Fruit fly (Drosophila melanogaster) whole organism, embryonic: ENCODE measurements around the gene Muc30E.

Experiments
- Adf1 ChIP-seq: fragments of 200-800 bp; sonication (Bioruptor generic); IDR thresholded peaks from 2 replicates; pipeline ENCODE4 v1.3.6; 2022; ENCODE audit warnings: missing biosample characterization, missing genetic modification characterization
- B-H1 ChIP-seq: fragments of 200-800 bp; sonication (Bioruptor generic); IDR thresholded peaks from 3 replicates; pipeline ENCODE4 v1.3.6; 2022; ENCODE audit warnings: missing biosample characterization, missing genetic modification characterization
- B-H2 ChIP-seq: fragments of 200-800 bp; sonication (Bioruptor generic); optimal IDR thresholded peaks from 2 replicates; lab custom pipeline; 2018; ENCODE audit warnings: missing biosample characterization, mild to moderate bottlenecking, missing genetic modification characterization
- Bdp1 ChIP-seq: fragments of 200-800 bp; sonication (Bioruptor generic); optimal IDR thresholded peaks from 3 replicates; lab custom pipeline; 2016; ENCODE audit warnings: missing biosample characterization, missing genetic modification characterization
- CG10321 ChIP-seq: fragments of 200-800 bp; sonication (Bioruptor generic); IDR thresholded peaks from 2 replicates; pipeline ENCODE4 v1.3.6; 2022; ENCODE audit warnings: missing biosample characterization, missing genetic modification characterization
- CG10431 ChIP-seq: fragments of 200-800 bp; sonication (Bioruptor generic); optimal IDR thresholded peaks from 3 replicates; lab custom pipeline; 2018; ENCODE audit warnings: missing biosample characterization, mild to moderate bottlenecking, missing genetic modification characterization
- CG10565 ChIP-seq: fragments of 200-800 bp; sonication (Bioruptor generic); optimal IDR thresholded peaks from 3 replicates; lab custom pipeline; 2016; ENCODE audit warnings: missing biosample characterization, mild to moderate bottlenecking, missing genetic modification characterization
- CG11560 ChIP-seq: fragments of 200-800 bp; sonication (Bioruptor generic); IDR thresholded peaks from 3 replicates; pipeline ENCODE4 v1.3.6; 2022; ENCODE audit warnings: missing biosample characterization, missing genetic modification characterization
- CG12236 ChIP-seq: fragments of 200-800 bp; sonication (Bioruptor generic); optimal IDR thresholded peaks from 2 replicates; lab custom pipeline; 2016; ENCODE audit warnings: missing biosample characterization, missing genetic modification characterization
- CG13287 ChIP-seq: fragments of 200-800 bp; sonication (Bioruptor generic); IDR thresholded peaks from 2 replicates; pipeline ENCODE4 v1.3.6; 2022; ENCODE audit warnings: missing biosample characterization, missing genetic modification characterization; ENCODE audit not compliant: partially characterized antibody
- CG13775 ChIP-seq: fragments of 200-800 bp; sonication (Bioruptor generic); optimal IDR thresholded peaks from 3 replicates; lab custom pipeline; 2017; ENCODE audit warnings: missing biosample characterization, mild to moderate bottlenecking, missing genetic modification characterization
- CG14050 ChIP-seq: fragments of 200-800 bp; sonication (Bioruptor generic); IDR thresholded peaks from 3 replicates; pipeline ENCODE4 v1.3.6; 2022; ENCODE audit warnings: missing biosample characterization, missing genetic modification characterization
- CG1647 ChIP-seq: fragments of 200-800 bp; sonication (Bioruptor generic); optimal IDR thresholded peaks from 3 replicates; lab custom pipeline; 2016; ENCODE audit warnings: missing biosample characterization, missing genetic modification characterization
- CG17912 ChIP-seq: fragments of 200-800 bp; sonication (Bioruptor generic); optimal IDR thresholded peaks from 2 replicates; lab custom pipeline; 2018; ENCODE audit warnings: missing biosample characterization, mild to moderate bottlenecking, missing genetic modification characterization
- CG30403 ChIP-seq: fragments of 200-800 bp; sonication (Bioruptor generic); optimal IDR thresholded peaks from 3 replicates; lab custom pipeline; 2016; ENCODE audit warnings: missing biosample characterization, missing genetic modification characterization
- CG32532 ChIP-seq: fragments of 200-800 bp; sonication (Bioruptor generic); IDR thresholded peaks from 2 replicates; pipeline ENCODE4 v1.3.6; 2022; ENCODE audit warnings: missing biosample characterization, missing genetic modification characterization
- CG33557 ChIP-seq: fragments of 200-800 bp; sonication (Bioruptor generic); optimal IDR thresholded peaks from 2 replicates; lab custom pipeline; 2019; ENCODE audit warnings: missing biosample characterization, mild to moderate bottlenecking, missing genetic modification characterization, moderate library complexity
- CG34422 ChIP-seq: fragments of 200-800 bp; sonication (Bioruptor generic); IDR thresholded peaks from 3 replicates; pipeline ENCODE4 v1.3.6; 2022; ENCODE audit warnings: missing biosample characterization, missing genetic modification characterization
- CG6765 ChIP-seq: fragments of 200-800 bp; sonication (Bioruptor generic); optimal IDR thresholded peaks from 3 replicates; lab custom pipeline; 2017; ENCODE audit warnings: missing biosample characterization, mild to moderate bottlenecking, missing genetic modification characterization
- CG9797 ChIP-seq: fragments of 200-800 bp; sonication (Bioruptor generic); optimal IDR thresholded peaks from 3 replicates; lab custom pipeline; 2018; ENCODE audit warnings: missing biosample characterization, mild to moderate bottlenecking, missing genetic modification characterization
- CG9817 ChIP-seq: fragments of 200-800 bp; sonication (Bioruptor generic); optimal IDR thresholded peaks from 2 replicates; lab custom pipeline; 2018; ENCODE audit warnings: missing biosample characterization, mild to moderate bottlenecking, missing genetic modification characterization, moderate library complexity
- D ChIP-seq, 2 experiments: fragments of 200-800 bp in 1 of 2; fragments of >200 bp in 1 of 2; sonication (Bioruptor generic) in 1 of 2; optimal IDR thresholded peaks; 2 replicates in 1 of 2; 3 replicates in 1 of 2; lab custom pipeline; 2017; ENCODE audit warnings: mild to moderate bottlenecking in 1 of 2, missing biosample characterization in 1 of 2, missing genetic modification characterization in 1 of 2, missing genetic modification reagents in 1 of 2
- Dfd ChIP-seq, 2 experiments: fragments of >200 bp; optimal IDR thresholded peaks; 2 replicates each; lab custom pipeline; 2017; ENCODE audit warnings: missing biosample characterization in 2 of 2, missing genetic modification characterization in 2 of 2
- E2f1 ChIP-seq: fragments of 200-800 bp; sonication (Bioruptor generic); IDR thresholded peaks from 2 replicates; pipeline ENCODE4 v1.3.6; 2022; ENCODE audit warnings: missing biosample characterization, missing genetic modification characterization
- HmgD ChIP-seq: fragments of 200-800 bp; sonication (Bioruptor generic); optimal IDR thresholded peaks from 3 replicates; lab custom pipeline; 2016; ENCODE audit warnings: missing biosample characterization, missing genetic modification characterization
- Lim3 ChIP-seq: fragments of 200-800 bp; sonication (Bioruptor generic); IDR thresholded peaks from 2 replicates; pipeline ENCODE4 v1.3.6; 2022; ENCODE audit warnings: missing biosample characterization, missing genetic modification characterization
- Myb ChIP-seq: fragments of 200-800 bp; sonication (Bioruptor generic); optimal IDR thresholded peaks from 2 replicates; lab custom pipeline; 2016; ENCODE audit warnings: missing biosample characterization, missing genetic modification characterization
- NFAT ChIP-seq: fragments of 200-800 bp; sonication (Bioruptor generic); IDR thresholded peaks from 2 replicates; pipeline ENCODE4 v1.3.6; 2022; ENCODE audit warnings: missing biosample characterization, missing genetic modification characterization
- Nf-YA ChIP-seq: fragments of 200-800 bp; sonication (Bioruptor generic); IDR thresholded peaks from 2 replicates; pipeline ENCODE4 v1.3.6; 2022; ENCODE audit warnings: missing biosample characterization, missing genetic modification characterization
- Oaz ChIP-seq: fragments of 200-800 bp; sonication (Bioruptor generic); IDR thresholded peaks from 2 replicates; pipeline ENCODE4 v1.3.6; 2022; ENCODE audit warnings: missing biosample characterization, missing genetic modification characterization
- Rfx ChIP-seq: fragments of 200-800 bp; sonication (Bioruptor generic); IDR thresholded peaks from 2 replicates; pipeline ENCODE4 v1.3.6; 2022; ENCODE audit warnings: missing biosample characterization, missing genetic modification characterization
- az2 ChIP-seq: fragments of 200-800 bp; sonication (Bioruptor generic); optimal IDR thresholded peaks from 3 replicates; lab custom pipeline; 2016; ENCODE audit warnings: missing biosample characterization, missing genetic modification characterization
- crp ChIP-seq, 2 experiments: fragments of 200-800 bp; sonication (Bioruptor generic); optimal IDR thresholded peaks; 2 replicates in 1 of 2; 3 replicates in 1 of 2; lab custom pipeline; 2017; ENCODE audit warnings: missing biosample characterization in 2 of 2, missing genetic modification characterization in 2 of 2, mild to moderate bottlenecking in 1 of 2, moderate library complexity in 1 of 2
- dpn ChIP-seq, 2 experiments: fragments of 200-800 bp; sonication (Bioruptor generic); optimal IDR thresholded peaks; 3 replicates each; lab custom pipeline; 2016; ENCODE audit warnings: missing biosample characterization in 2 of 2, missing genetic modification characterization in 2 of 2
- exex ChIP-seq: fragments of 200-800 bp; sonication (Bioruptor generic); optimal IDR thresholded peaks from 4 replicates; lab custom pipeline; 2018; ENCODE audit warnings: missing biosample characterization, mild to moderate bottlenecking, missing genetic modification characterization, moderate library complexity
- eyg ChIP-seq: fragments of 200-800 bp; sonication (Bioruptor generic); optimal IDR thresholded peaks from 3 replicates; lab custom pipeline; 2016; ENCODE audit warnings: missing biosample characterization, missing genetic modification characterization
- h ChIP-seq: fragments of >200 bp; optimal IDR thresholded peaks from 2 replicates; lab custom pipeline; 2017
- her ChIP-seq: fragments of 200-800 bp; sonication (Bioruptor generic); optimal IDR thresholded peaks from 2 replicates; lab custom pipeline; 2016; ENCODE audit warnings: missing biosample characterization, missing genetic modification characterization
- hkb ChIP-seq, 2 experiments: fragments of 200-800 bp in 1 of 2; fragments of >200 bp in 1 of 2; sonication (Bioruptor generic) in 1 of 2; IDR thresholded peaks in 1 of 2; optimal IDR thresholded peaks in 1 of 2; 2 replicates each; pipeline versions ENCODE4 v1.3.6 to Lab custom; 2017 to 2022; ENCODE audit warnings: missing biosample characterization in 1 of 2, missing genetic modification characterization in 1 of 2
- kni ChIP-seq: fragments of 200-800 bp; sonication (Bioruptor generic); optimal IDR thresholded peaks from 3 replicates; lab custom pipeline; 2017; ENCODE audit warnings: mild to moderate bottlenecking, missing biosample characterization, missing genetic modification reagents, missing genetic modification characterization
- lbe ChIP-seq: fragments of 200-800 bp; sonication (Bioruptor generic); optimal IDR thresholded peaks from 2 replicates; lab custom pipeline; 2016; ENCODE audit warnings: missing biosample characterization, mild to moderate bottlenecking, missing genetic modification characterization
- lola ChIP-seq, 3 experiments: fragments of >200 bp in 2 of 3; fragments of 200-800 bp in 1 of 3; sonication (Bioruptor generic) in 1 of 3; optimal IDR thresholded peaks; 2 replicates each; lab custom pipeline; 2017 to 2019; ENCODE audit warnings: missing biosample characterization in 3 of 3, missing genetic modification characterization in 3 of 3, mild to moderate bottlenecking in 1 of 3, moderate library complexity in 1 of 3
- org-1 ChIP-seq: fragments of 200-800 bp; sonication (Bioruptor generic); optimal IDR thresholded peaks from 2 replicates; lab custom pipeline; 2017; ENCODE audit warnings: missing biosample characterization, missing genetic modification characterization
- otp ChIP-seq: fragments of 200-800 bp; sonication (Bioruptor generic); IDR thresholded peaks from 3 replicates; pipeline ENCODE4, ENCODE4 v1.3.6; 2022; ENCODE audit warnings: missing biosample characterization, missing genetic modification characterization
- p53 ChIP-seq: fragments of 200-800 bp; sonication (Bioruptor generic); optimal IDR thresholded peaks from 2 replicates; lab custom pipeline; 2016; ENCODE audit warnings: missing biosample characterization, missing genetic modification characterization
- pnt ChIP-seq: fragments of 200-800 bp; sonication (Bioruptor generic); optimal IDR thresholded peaks from 3 replicates; lab custom pipeline; 2016; ENCODE audit warnings: missing biosample characterization, missing genetic modification characterization
- slp2 ChIP-seq: fragments of 200-800 bp; sonication (Bioruptor generic); optimal IDR thresholded peaks from 2 replicates; lab custom pipeline; 2016; ENCODE audit warnings: missing biosample characterization, missing genetic modification characterization
- sr ChIP-seq: fragments of 200-800 bp; sonication (Bioruptor generic); IDR thresholded peaks from 3 replicates; pipeline ENCODE4 v1.3.6; 2022; ENCODE audit warnings: missing biosample characterization, missing genetic modification characterization
- tap ChIP-seq: fragments of 200-800 bp; optimal IDR thresholded peaks from 3 replicates; lab custom pipeline; 2019; ENCODE audit warnings: missing biosample characterization, mild to moderate bottlenecking, missing genetic modification characterization, moderate library complexity
- tna ChIP-seq: fragments of 200-800 bp; sonication (Bioruptor generic); IDR thresholded peaks from 2 replicates; pipeline ENCODE4 v1.3.6; 2022; ENCODE audit warnings: missing biosample characterization, missing genetic modification characterization; ENCODE audit not compliant: partially characterized antibody
- zf30C ChIP-seq: fragments of 200-800 bp; sonication (Bioruptor generic); optimal IDR thresholded peaks from 3 replicates; lab custom pipeline; 2018; ENCODE audit warnings: missing biosample characterization, mild to moderate bottlenecking, missing genetic modification characterization

Muc30E gene

dm6 chr2L:9921401-9921800 is 18.5 kb upstream of the Muc30E start, which contains the start of gene CG4592 (continued):
- no peak for TF ChIP-seq p53 (GFP tag; lab: Kevin White, UChicago)
- TF ChIP-seq kni (GFP tag; lab: Kevin White, UChicago), result no peak
- TF ChIP-seq CG12236 (GFP tag; lab: Kevin White, UChicago), result no peak
- TF ChIP-seq hkb (optimal IDR thresholded peaks at IDR 0.05; lab: Kevin White, UChicago), result no peak
- TF ChIP-seq hkb (GFP tag; IDR thresholded peaks at IDR 0.05; lab: Robert Waterston, UW), result peak; percentile 84
- peak; percentile 52 for TF ChIP-seq exex
- TF ChIP-seq E2f1 (GFP tag; lab: Robert Waterston, UW), result no peak
- no peak for TF ChIP-seq tna (GFP tag; lab: Robert Waterston, UW)
- TF ChIP-seq lbe (GFP tag; lab: Kevin White, UChicago), result peak; percentile 77
- TF ChIP-seq HmgD (GFP tag; lab: Kevin White, UChicago), result no peak
- TF ChIP-seq tap (tag; lab: Kevin White, UChicago), result no peak
- peak; percentile 32; the same call in 1 of the 2 replicates for TF ChIP-seq CG10321 (GFP tag; lab: Robert Waterston, UW)
- TF ChIP-seq pnt, result no peak
- peak; percentile 45 for TF ChIP-seq her
- no peak for TF ChIP-seq slp2 (GFP tag; lab: Kevin White, UChicago)
- no peak for TF ChIP-seq CG33557 (GFP tag; lab: Kevin White, UChicago)
- TF ChIP-seq D (optimal IDR thresholded peaks at IDR 0.05; lab: Kevin White, UChicago), result no peak
- no peak for TF ChIP-seq D (GFP tag; optimal IDR thresholded peaks at IDR 0.05; lab: Kevin White, UChicago)
- TF ChIP-seq CG1647 (GFP tag; lab: Kevin White, UChicago), result no peak
- no peak for TF ChIP-seq Lim3 (GFP tag; lab: Robert Waterston, UW)
- TF ChIP-seq Myb (GFP tag; lab: Kevin White, UChicago), result peak; percentile 15
- no peak for TF ChIP-seq org-1 (GFP tag; lab: Kevin White, UChicago)
- TF ChIP-seq Oaz (GFP tag; lab: Robert Waterston, UW), result no peak; the same call in 1 of the 2 replicates
- no peak for TF ChIP-seq h (lab: Kevin White, UChicago)
- TF ChIP-seq lola (GFP tag; optimal IDR thresholded peaks at IDR 0.05; lab: Kevin White, UChicago), result no peak
- no peak for TF ChIP-seq CG6765
- no peak for TF ChIP-seq CG10565
- peak; percentile 52 for TF ChIP-seq B-H2
- no peak for TF ChIP-seq CG9797 (GFP tag; lab: Kevin White, UChicago)
- TF ChIP-seq Rfx (GFP tag; lab: Robert Waterston, UW), result peak; percentile 83
- no peak for TF ChIP-seq CG17912 (GFP tag; lab: Kevin White, UChicago)
- TF ChIP-seq CG14050, result 0 out of 3 replicates have a peak, but pooled peaks have one; percentile 32
- peak; percentile 18 for TF ChIP-seq Bdp1 (GFP tag; lab: Kevin White, UChicago)
- TF ChIP-seq zf30C (GFP tag; lab: Kevin White, UChicago), result no peak
- TF ChIP-seq B-H1 (GFP tag; lab: Robert Waterston, UW), result peak; percentile 21; the same call in 1 of the 3 replicates
- TF ChIP-seq sr, result no peak
- TF ChIP-seq dpn (GFP tag; optimal IDR thresholded peaks at IDR 0.05; lab: Kevin White, UChicago), result peak; percentile 24 to 50
- TF ChIP-seq CG9817 (tag; lab: Kevin White, UChicago), result peak; percentile 40
- TF ChIP-seq crp (GFP tag; optimal IDR thresholded peaks at IDR 0.05; lab: Kevin White, UChicago), result peak; percentile 69 to 92
- peak; percentile 53 for TF ChIP-seq CG13775
- no peak for TF ChIP-seq CG11560 (tag; lab: Robert Waterston, UW)
- TF ChIP-seq eyg, result no peak
- TF ChIP-seq CG30403, result peak; percentile 71
- peak; percentile 11; the same call in 1 of the 3 replicates for TF ChIP-seq CG34422 (GFP tag; lab: Robert Waterston, UW)
- peak; percentile 67; the same call in 1 of the 3 replicates for TF ChIP-seq otp (GFP tag; lab: Robert Waterston, UW)
- TF ChIP-seq CG13287, result peak; percentile 40; the same call in 1 of the 2 replicates
- TF ChIP-seq Dfd (GFP tag; optimal IDR thresholded peaks at IDR 0.05; lab: Kevin White, UChicago), result no peak
- TF ChIP-seq CG10431 (GFP tag; lab: Kevin White, UChicago), result no peak
- TF ChIP-seq az2 (GFP tag; lab: Kevin White, UChicago), result peak; percentile 30
- TF ChIP-seq CG32532 (GFP tag; lab: Robert Waterston, UW), result peak; percentile 66
- no peak for TF ChIP-seq Nf-YA (GFP tag; lab: Robert Waterston, UW)
- peak; percentile 18; the same call in 1 of the 2 replicates for TF ChIP-seq Adf1 (GFP tag; lab: Robert Waterston, UW)
- TF ChIP-seq NFAT, result peak; percentile 60
